Worm (Caenorhabditis elegans) whole organism, L4 larva: ENCODE data around the gene tmem-218.

Experiments used
- aly-2 ChIP-seq: sonication (generic microtip); optimal IDR thresholded peaks from 2 replicates; lab custom pipeline; 2018; ENCODE audit warnings: missing biosample characterization, missing genetic modification characterization
- daf-19 ChIP-seq: fragments of 200-800 bp; sonication (Bioruptor generic); conservative IDR thresholded peaks from 2 replicates; pipeline ENCODE4 v1.3.6; 2022; ENCODE audit warnings: missing genetic modification characterization, missing compliant biosample characterization
- dve-1 ChIP-seq: sonication (generic microtip); optimal IDR thresholded peaks from 2 replicates; lab custom pipeline; 2017; ENCODE audit warnings: antibody characterized with exemption, mild to moderate bottlenecking, missing genetic modification characterization, missing compliant biosample characterization; ENCODE audit not compliant: insufficient read depth
- jun-1 ChIP-seq: fragments of 150-350 bp; optimal IDR thresholded peaks from 2 replicates; lab custom pipeline; 2014; ENCODE audit warnings: missing biosample characterization, missing genetic modification reagents, missing genetic modification characterization
- nhr-77 ChIP-seq: fragments of 150-350 bp; optimal IDR thresholded peaks from 2 replicates; lab custom pipeline; 2014; ENCODE audit warnings: missing biosample characterization, missing genetic modification characterization
- spr-3 ChIP-seq: fragments of 200-800 bp; sonication (Bioruptor generic); optimal IDR thresholded peaks from 2 replicates; lab custom pipeline; 2018; ENCODE audit warnings: mild to moderate bottlenecking, missing genetic modification characterization, missing compliant biosample characterization
- zag-1 ChIP-seq: fragments of 150-350 bp; optimal IDR thresholded peaks from 2 replicates; lab custom pipeline; 2014; ENCODE audit warnings: missing biosample characterization, missing genetic modification characterization

DNA sequence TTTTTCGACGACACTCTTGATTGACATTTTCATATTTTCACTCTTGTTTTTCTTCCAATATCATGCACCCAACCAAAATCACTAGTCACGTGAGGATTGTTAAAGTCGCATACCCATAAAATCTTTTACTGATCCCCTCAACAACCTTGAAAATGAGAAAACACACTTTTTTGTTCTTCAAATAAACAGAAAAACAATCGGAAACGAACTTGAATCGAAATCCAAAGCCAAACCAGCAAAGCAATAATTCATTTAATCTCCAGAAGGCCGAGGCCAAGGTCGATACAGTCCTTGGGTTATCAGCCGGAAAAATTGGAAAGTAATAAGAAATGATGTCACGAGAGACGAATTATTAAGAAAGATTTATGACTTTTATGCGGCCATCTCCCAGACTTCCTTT, 5.7 kb upstream of the tmem-218 start:
- TF ChIP-seq daf-19 (GFP tag; lab: Robert Waterston, UW) (no peak), spr-3 (no peak), aly-2 (tag; lab: Kevin White, UChicago) (no peak), nhr-77 (no peak), dve-1 (tag; lab: Kevin White, UChicago) (no peak), zag-1 (tag; lab: Kevin White, UChicago) (no peak), jun-1 (tag; lab: Kevin White, UChicago) (no peak)
